Worm (Caenorhabditis elegans): ENCODE measurements around the gene C50F4.4.

DNA sequence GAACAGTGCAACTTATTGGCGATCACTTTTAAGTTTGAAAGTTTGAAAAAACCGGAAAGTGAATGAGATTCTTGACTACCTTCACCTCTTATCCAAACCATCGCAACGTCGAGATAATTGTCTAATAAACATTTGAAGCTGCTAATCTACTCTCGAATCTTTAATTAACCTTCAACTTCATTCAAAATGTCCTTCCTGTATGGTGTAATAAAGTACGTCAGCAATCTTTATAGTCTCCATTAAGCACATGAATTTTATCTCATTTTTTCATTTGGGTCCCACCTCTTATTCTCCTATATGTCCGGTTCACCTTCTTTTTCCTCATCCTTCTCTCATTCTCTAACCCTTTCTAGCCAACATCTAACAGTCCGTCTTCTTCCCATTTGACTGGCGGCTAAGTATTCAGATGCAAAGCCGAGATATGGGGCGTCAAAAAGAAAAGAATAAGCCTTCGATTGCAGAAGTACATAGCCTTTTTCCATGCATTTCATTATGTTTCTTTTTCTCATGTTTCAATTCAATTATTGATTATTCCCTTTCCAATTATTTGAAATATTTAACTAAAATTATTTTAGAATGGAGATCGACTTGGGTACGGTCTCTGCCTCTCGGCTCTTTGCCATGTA is 35.6 kb upstream of the C50F4.4 start, which contains the start of gene swt-5:
- TF ChIP-seq lin-26 (GFP tag; IDR thresholded peaks at IDR 0.05) (no peak), mes-4 (tag; optimal IDR thresholded peaks at IDR 0.05) (no peak), lsy-27 (tag; optimal IDR thresholded peaks at IDR 0.05; ENCODE audit: borderline replicate concordance, insufficient read depth) (no peak), sea-2 (GFP tag; IDR thresholded peaks at IDR 0.05) (no peak), repo-1 (tag; optimal IDR thresholded peaks at IDR 0.05) (no peak), F49E8.2 (tag; optimal IDR thresholded peaks at IDR 0.05; ENCODE audit: insufficient read depth) (no peak), lin-54 (GFP tag; optimal IDR thresholded peaks at IDR 0.05) (no peak), aptf-3 (GFP tag; IDR thresholded peaks at IDR 0.05) (no peak)
